Worm (Caenorhabditis elegans) whole organism, L3 larva: ENCODE data around the gene tag-234.

Experiments
- R02D3.7 ChIP-seq: fragments of 150-350 bp; optimal IDR thresholded peaks from 2 replicates; lab custom pipeline; 2014; ENCODE audit warnings: missing biosample characterization, missing genetic modification characterization
- ZK546.5 ChIP-seq: sonication (generic microtip); optimal IDR thresholded peaks from 2 replicates; lab custom pipeline; 2017; ENCODE audit warnings: missing biosample characterization, missing genetic modification characterization
- ama-1 ChIP-seq: fragments of 150-350 bp; optimal IDR thresholded peaks from 2 replicates; lab custom pipeline; 2018
- ceh-9 ChIP-seq: sonication (generic microtip); optimal IDR thresholded peaks from 2 replicates; lab custom pipeline; 2018; ENCODE audit warnings: missing biosample characterization, missing genetic modification characterization
- daf-12 ChIP-seq: fragments of 150-350 bp; optimal IDR thresholded peaks from 2 replicates; lab custom pipeline; 2014; ENCODE audit warnings: missing biosample characterization, missing genetic modification reagents, missing genetic modification characterization
- elt-1 ChIP-seq: fragments of 150-350 bp; optimal IDR thresholded peaks from 2 replicates; lab custom pipeline; 2014; ENCODE audit warnings: missing biosample characterization, missing genetic modification characterization
- elt-2 ChIP-seq: sonication (generic microtip); optimal IDR thresholded peaks from 2 replicates; lab custom pipeline; 2016; ENCODE audit warnings: missing genetic modification reagents, mild to moderate bottlenecking, missing genetic modification characterization, missing compliant biosample characterization
- elt-3 ChIP-seq, 3 experiments: fragments of 150-350 bp in 1 of 3; sonication (generic microtip) in 2 of 3; optimal IDR thresholded peaks; 2 replicates in 2 of 3; 4 replicates in 1 of 3; lab custom pipeline; 2014 to 2017; ENCODE audit warnings: missing biosample characterization in 3 of 3, missing genetic modification characterization in 3 of 3
- fkh-10 ChIP-seq: sonication (generic microtip); optimal IDR thresholded peaks from 2 replicates; lab custom pipeline; 2017; ENCODE audit warnings: missing biosample characterization, missing genetic modification reagents, missing genetic modification characterization
- fos-1 ChIP-seq: fragments of 150-350 bp; optimal IDR thresholded peaks from 2 replicates; lab custom pipeline; 2014; ENCODE audit warnings: missing biosample characterization, missing genetic modification characterization
- hmg-11 ChIP-seq: sonication (generic microtip); optimal IDR thresholded peaks from 2 replicates; lab custom pipeline; 2016; ENCODE audit warnings: missing genetic modification characterization, missing compliant biosample characterization
- jun-1 ChIP-seq: fragments of 150-350 bp; optimal IDR thresholded peaks from 2 replicates; lab custom pipeline; 2014; ENCODE audit warnings: missing biosample characterization, missing genetic modification reagents, missing genetic modification characterization
- lin-15B ChIP-seq: fragments of 150-350 bp; optimal IDR thresholded peaks from 2 replicates; lab custom pipeline; 2014; ENCODE audit warnings: missing biosample characterization, missing genetic modification characterization
- lin-39 ChIP-seq: fragments of 150-350 bp; optimal IDR thresholded peaks from 2 replicates; lab custom pipeline; 2018; ENCODE audit warnings: missing biosample characterization, missing genetic modification reagents, missing genetic modification characterization
- lsy-12 ChIP-seq: sonication (generic microtip); optimal IDR thresholded peaks from 2 replicates; lab custom pipeline; 2016; ENCODE audit warnings: mild to moderate bottlenecking, missing genetic modification characterization, missing compliant biosample characterization
- mdl-1 ChIP-seq: fragments of 150-350 bp; optimal IDR thresholded peaks from 2 replicates; lab custom pipeline; 2014; ENCODE audit warnings: missing biosample characterization, missing genetic modification characterization
- mml-1 ChIP-seq: fragments of 150-350 bp; sonication (generic microtip); optimal IDR thresholded peaks from 3 replicates; lab custom pipeline; 2014; ENCODE audit warnings: missing biosample characterization, missing genetic modification characterization
- nhr-11 ChIP-seq: fragments of 150-350 bp; optimal IDR thresholded peaks from 2 replicates; lab custom pipeline; 2014; ENCODE audit warnings: missing biosample characterization, missing genetic modification characterization
- nhr-23 ChIP-seq: fragments of 150-350 bp; optimal IDR thresholded peaks from 2 replicates; lab custom pipeline; 2014; ENCODE audit warnings: missing biosample characterization, missing genetic modification reagents, missing genetic modification characterization
- nhr-237 ChIP-seq: fragments of 150-350 bp; optimal IDR thresholded peaks from 2 replicates; lab custom pipeline; 2014; ENCODE audit warnings: missing biosample characterization, missing genetic modification characterization
- nhr-25 ChIP-seq: sonication (generic microtip); optimal IDR thresholded peaks from 2 replicates; lab custom pipeline; 2017; ENCODE audit warnings: missing biosample characterization, missing genetic modification characterization
- nhr-43 ChIP-seq: sonication (generic microtip); optimal IDR thresholded peaks from 2 replicates; lab custom pipeline; 2016; ENCODE audit warnings: mild to moderate bottlenecking, missing genetic modification characterization, missing compliant biosample characterization; ENCODE audit not compliant: poor library complexity, severe bottlenecking
- nhr-67 ChIP-seq: fragments of 150-350 bp; optimal IDR thresholded peaks from 2 replicates; lab custom pipeline; 2014; ENCODE audit warnings: missing biosample characterization, missing genetic modification characterization
- pha-4 ChIP-seq: fragments of 150-350 bp; optimal IDR thresholded peaks from 2 replicates; lab custom pipeline; 2014; ENCODE audit warnings: missing biosample characterization, missing genetic modification reagents, missing genetic modification characterization
- pqm-1 ChIP-seq: fragments of 150-350 bp; optimal IDR thresholded peaks from 2 replicates; lab custom pipeline; 2017; ENCODE audit warnings: missing biosample characterization, missing genetic modification characterization, inconsistent platforms
- sea-2 ChIP-seq: fragments of 150-350 bp; sonication (generic microtip); optimal IDR thresholded peaks from 4 replicates; lab custom pipeline; 2014; ENCODE audit warnings: missing biosample characterization, missing genetic modification reagents, missing genetic modification characterization
- skn-1 ChIP-seq: fragments of 150-350 bp; optimal IDR thresholded peaks from 2 replicates; lab custom pipeline; 2014; ENCODE audit warnings: missing biosample characterization, missing genetic modification characterization
- snpc-4 ChIP-seq: fragments of 150-350 bp; optimal IDR thresholded peaks from 2 replicates; lab custom pipeline; 2014; ENCODE audit warnings: missing biosample characterization, missing genetic modification characterization
- unc-39 ChIP-seq: sonication (generic microtip); optimal IDR thresholded peaks from 4 replicates; lab custom pipeline; 2017; ENCODE audit warnings: missing biosample characterization, missing genetic modification characterization
- zag-1 ChIP-seq: fragments of 150-350 bp; optimal IDR thresholded peaks from 2 replicates; lab custom pipeline; 2014; ENCODE audit warnings: missing biosample characterization, missing genetic modification characterization
- ztf-11 ChIP-seq: fragments of 150-350 bp; optimal IDR thresholded peaks from 2 replicates; lab custom pipeline; 2014; ENCODE audit warnings: missing biosample characterization, missing genetic modification characterization
- ztf-4 ChIP-seq: fragments of 150-350 bp; optimal IDR thresholded peaks from 2 replicates; lab custom pipeline; 2014; ENCODE audit warnings: missing biosample characterization, missing genetic modification characterization

tag-234 gene

DNA sequence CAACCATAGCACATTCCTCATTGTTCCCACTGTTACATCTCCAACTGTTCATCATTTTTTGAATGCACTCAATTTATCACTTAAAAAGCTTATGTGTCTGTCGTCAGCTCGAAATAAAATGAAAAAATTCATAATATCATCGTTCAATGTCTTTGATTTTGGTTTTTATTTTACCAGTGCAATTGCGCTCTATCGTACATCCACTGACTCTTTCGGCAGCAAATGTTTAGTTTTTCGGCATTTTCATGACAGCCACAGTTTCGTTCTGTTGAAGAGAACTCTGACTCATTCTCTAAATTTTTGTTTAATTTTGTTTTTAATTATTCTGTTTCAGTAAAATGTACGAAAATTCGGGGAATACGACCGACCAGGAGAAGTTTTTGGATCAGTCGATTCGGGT lies 43.5 kb downstream of the tag-234 start, which contains the start of gene vps-35 (continued):
- TF ChIP-seq jun-1 (tag; lab: Kevin White, UChicago) = no peak
- TF ChIP-seq ZK546.5 (tag; lab: Kevin White, UChicago) = no peak
- no peak for TF ChIP-seq mml-1 (tag; lab: Kevin White, UChicago)
- no peak for TF ChIP-seq elt-1 (tag; lab: Kevin White, UChicago)
- TF ChIP-seq nhr-11 = no peak
- no peak for TF ChIP-seq nhr-67
- no peak for TF ChIP-seq fos-1 (tag; lab: Kevin White, UChicago)
- TF ChIP-seq unc-39 (tag; lab: Kevin White, UChicago) = no peak
- no peak for TF ChIP-seq sea-2
- no peak for TF ChIP-seq ztf-4 (tag; lab: Kevin White, UChicago)
- TF ChIP-seq lsy-12 (tag; lab: Kevin White, UChicago) = no peak
- TF ChIP-seq hmg-11 (tag; lab: Kevin White, UChicago) = no peak

DNA sequence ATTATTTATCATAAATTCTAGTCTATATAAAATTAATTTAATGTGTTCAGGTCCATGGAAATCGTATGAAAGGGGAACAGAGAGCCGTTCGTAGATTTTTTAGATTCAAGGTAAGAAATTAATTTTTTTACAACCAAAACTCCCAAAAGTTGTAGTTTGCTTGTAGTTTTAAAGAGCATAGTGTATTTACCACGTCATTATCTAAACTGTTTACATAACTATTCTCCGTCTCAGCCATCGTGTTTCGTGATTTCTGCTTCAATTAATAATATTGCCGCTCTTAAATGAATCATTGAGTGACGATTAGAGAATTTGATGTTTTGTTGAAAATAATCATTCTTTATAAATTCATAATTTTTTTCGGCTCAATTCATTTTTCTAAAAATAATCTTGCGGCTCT lies 47.3 kb downstream of the tag-234 start, which contains the start of gene cgt-3:
Gene cgt-3 (plus strand): TSS at position 51 of the 400 bp plus-strand sequence.
- TF ChIP-seq elt-3 (tag; optimal IDR thresholded peaks at IDR 0.05; lab: Kevin White, UChicago) (no peak), nhr-11 (no peak), pqm-1 (tag; lab: Kevin White, UChicago) (peak; percentile 58), pha-4 (tag; lab: Kevin White, UChicago) (peak; percentile 71), zag-1 (no peak), snpc-4 (tag; lab: Kevin White, UChicago) (no peak), sea-2 (no peak), nhr-67 (no peak)

DNA sequence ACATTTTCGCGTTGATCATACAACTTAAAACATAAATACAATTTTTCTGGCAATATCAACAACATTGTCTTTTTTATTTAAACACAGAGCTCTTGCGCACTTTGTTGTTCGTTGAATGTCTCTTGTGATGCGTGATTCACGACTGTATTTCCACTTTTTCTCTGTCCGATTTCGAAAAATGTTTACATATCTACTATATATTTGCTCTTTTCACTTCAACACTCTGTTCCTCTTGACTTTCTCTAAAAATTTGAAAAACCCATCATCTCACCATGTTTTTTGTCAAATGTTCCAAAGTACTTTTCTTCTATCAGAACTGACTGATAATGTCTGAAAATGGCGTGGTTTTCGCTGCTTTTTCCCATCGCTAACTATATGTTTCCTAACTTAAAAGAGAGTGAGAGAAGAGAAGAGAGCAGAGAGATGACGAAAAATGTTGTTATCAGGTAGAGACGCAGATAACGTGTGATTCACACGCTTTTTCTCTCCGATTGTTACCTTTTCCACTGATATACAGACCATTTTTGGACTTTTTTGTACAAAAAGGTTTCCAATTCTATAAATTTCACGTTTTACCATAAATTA lies 48.0 kb downstream of the tag-234 start:
- no peak for TF ChIP-seq nhr-23 (tag; lab: Kevin White, UChicago)
- no peak for TF ChIP-seq ama-1 (lab: Kevin White, UChicago)
- TF ChIP-seq skn-1 = peak; percentile 47
- peak; percentile 94 for TF ChIP-seq elt-2 (tag; lab: Kevin White, UChicago)
- TF ChIP-seq R02D3.7 (tag; lab: Kevin White, UChicago) = no peak
- TF ChIP-seq ztf-4 (tag; lab: Kevin White, UChicago) = no peak
- no peak for TF ChIP-seq elt-3 (tag; optimal IDR thresholded peaks at IDR 0.05; lab: Kevin White, UChicago)
- no peak for TF ChIP-seq nhr-237 (tag; lab: Kevin White, UChicago)
- peak; percentile 94 for TF ChIP-seq pha-4 (tag; lab: Kevin White, UChicago)
- no peak for TF ChIP-seq nhr-67
- no peak for TF ChIP-seq lin-15B (tag; lab: Kevin White, UChicago)
- no peak for TF ChIP-seq unc-39 (tag; lab: Kevin White, UChicago)
- no peak for TF ChIP-seq lin-39
- TF ChIP-seq daf-12 = no peak
- peak; percentile 96 for TF ChIP-seq pqm-1 (tag; lab: Kevin White, UChicago)
- no peak for TF ChIP-seq nhr-43 (tag; lab: Kevin White, UChicago)
- TF ChIP-seq zag-1 = no peak
- peak; percentile 41 for TF ChIP-seq jun-1 (tag; lab: Kevin White, UChicago)
- TF ChIP-seq nhr-25 = no peak
- no peak for TF ChIP-seq fkh-10
- no peak for TF ChIP-seq fos-1 (tag; lab: Kevin White, UChicago)
- TF ChIP-seq ceh-9 (tag; lab: Kevin White, UChicago) = no peak
- TF ChIP-seq snpc-4 (tag; lab: Kevin White, UChicago) = no peak
- TF ChIP-seq mml-1 (tag; lab: Kevin White, UChicago) = no peak
- no peak for TF ChIP-seq mdl-1 (tag; lab: Kevin White, UChicago)
- no peak for TF ChIP-seq ztf-11 (tag; lab: Kevin White, UChicago)

DNA sequence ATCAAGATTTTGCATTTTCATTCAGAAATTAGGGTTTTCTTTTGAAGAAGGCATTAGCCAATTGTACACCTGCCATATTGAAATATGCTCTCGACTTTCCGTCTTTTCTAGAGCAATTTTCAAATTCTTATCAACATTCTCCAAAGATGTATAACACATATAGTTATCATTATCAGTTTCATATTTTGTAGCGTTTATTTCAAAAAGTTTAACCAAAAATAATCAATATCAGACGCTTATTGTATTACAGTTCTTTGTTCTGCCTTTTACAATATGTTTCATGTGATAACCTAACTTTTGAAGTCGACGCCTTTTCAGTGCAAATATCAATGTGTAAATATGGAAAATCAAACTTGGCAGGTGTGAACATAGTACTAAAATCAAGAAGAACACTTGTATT lies 49.9 kb downstream of the tag-234 start:
- TF ChIP-seq pqm-1 (tag; lab: Kevin White, UChicago) (peak; percentile 80), daf-12 (no peak), elt-2 (tag; lab: Kevin White, UChicago) (peak; percentile 77), pha-4 (tag; lab: Kevin White, UChicago) (peak; percentile 42)
